Worm (Caenorhabditis elegans) whole organism, L2 larva: ENCODE data around the gene glr-7.
A peak's percentile ranks its signal among the peaks of the same experiment; 100 is the strongest.

Experiments
- C34F6.9 ChIP-seq: fragments of 150-350 bp; optimal IDR thresholded peaks from 2 replicates; lab custom pipeline; 2014; ENCODE audit warnings: missing biosample characterization, missing genetic modification characterization
- F13H6.1 ChIP-seq: sonication (generic microtip); optimal IDR thresholded peaks from 2 replicates; lab custom pipeline; 2016; ENCODE audit warnings: missing genetic modification characterization, missing compliant biosample characterization
- R02D3.7 ChIP-seq: fragments of 150-350 bp; optimal IDR thresholded peaks from 2 replicates; lab custom pipeline; 2014; ENCODE audit warnings: missing biosample characterization, missing genetic modification characterization
- Y55F3AM.14 ChIP-seq: fragments of 200-800 bp; sonication (Bioruptor generic); optimal IDR thresholded peaks from 2 replicates; lab custom pipeline; 2018; ENCODE audit warnings: mild to moderate bottlenecking, missing genetic modification characterization, missing compliant biosample characterization
- ZK546.5 ChIP-seq: sonication (generic microtip); optimal IDR thresholded peaks from 2 replicates; lab custom pipeline; 2017; ENCODE audit warnings: missing biosample characterization, missing genetic modification characterization
- aly-2 ChIP-seq: fragments of 150-350 bp; optimal IDR thresholded peaks from 2 replicates; lab custom pipeline; 2014; ENCODE audit warnings: missing biosample characterization, missing genetic modification characterization
- ama-1 ChIP-seq: fragments of 150-350 bp; optimal IDR thresholded peaks from 2 replicates; lab custom pipeline; 2018; ENCODE audit warnings: inconsistent platforms
- blmp-1 ChIP-seq: sonication (generic microtip); optimal IDR thresholded peaks from 2 replicates; lab custom pipeline; 2017; ENCODE audit warnings: missing genetic modification characterization, mild to moderate bottlenecking, missing compliant biosample characterization, antibody characterized with exemption, moderate library complexity; ENCODE audit not compliant: insufficient read depth
- crh-2 ChIP-seq: sonication (generic microtip); optimal IDR thresholded peaks from 2 replicates; lab custom pipeline; 2017; ENCODE audit warnings: missing biosample characterization, missing genetic modification characterization
- dmd-4 ChIP-seq: sonication (generic microtip); optimal IDR thresholded peaks from 2 replicates; lab custom pipeline; 2017; ENCODE audit warnings: missing biosample characterization, missing genetic modification characterization
- egl-27 ChIP-seq: sonication (generic microtip); optimal IDR thresholded peaks from 3 replicates; lab custom pipeline; 2017; ENCODE audit warnings: missing biosample characterization, missing genetic modification reagents, missing genetic modification characterization
- elt-1 ChIP-seq: fragments of 150-350 bp; optimal IDR thresholded peaks from 2 replicates; lab custom pipeline; 2014; ENCODE audit warnings: missing biosample characterization, missing genetic modification characterization
- elt-3 ChIP-seq: sonication (generic microtip); optimal IDR thresholded peaks from 2 replicates; lab custom pipeline; 2017; ENCODE audit warnings: missing biosample characterization, missing genetic modification characterization
- fos-1 ChIP-seq: fragments of 150-350 bp; optimal IDR thresholded peaks from 2 replicates; lab custom pipeline; 2014; ENCODE audit warnings: missing biosample characterization, missing genetic modification characterization
- gmeb-1 ChIP-seq: fragments of 150-350 bp; optimal IDR thresholded peaks from 2 replicates; lab custom pipeline; 2014; ENCODE audit warnings: missing biosample characterization, missing genetic modification characterization
- lin-11 ChIP-seq: fragments of 150-350 bp; sonication (generic microtip); optimal IDR thresholded peaks from 2 replicates; lab custom pipeline; 2014; ENCODE audit warnings: missing biosample characterization, missing genetic modification characterization, inconsistent platforms, mixed read lengths
- lin-39 ChIP-seq: fragments of 150-350 bp; optimal IDR thresholded peaks from 2 replicates; lab custom pipeline; 2014; ENCODE audit warnings: missing biosample characterization, missing genetic modification reagents, missing genetic modification characterization
- lsy-2 ChIP-seq, 2 experiments: fragments of 150-350 bp in 1 of 2; sonication (generic microtip) in 1 of 2; optimal IDR thresholded peaks; 2 replicates each; lab custom pipeline; 2014 to 2017; ENCODE audit warnings: missing biosample characterization in 2 of 2, missing genetic modification characterization in 2 of 2
- mab-5 ChIP-seq: fragments of 150-350 bp; optimal IDR thresholded peaks from 2 replicates; lab custom pipeline; 2014; ENCODE audit warnings: missing biosample characterization, missing genetic modification characterization
- mbf-1 ChIP-seq: sonication (generic microtip); optimal IDR thresholded peaks from 2 replicates; lab custom pipeline; 2017; ENCODE audit warnings: missing biosample characterization, missing genetic modification characterization
- mdl-1 ChIP-seq, 2 experiments: fragments of 150-350 bp in 1 of 2; sonication (generic microtip) in 1 of 2; optimal IDR thresholded peaks; 2 replicates each; lab custom pipeline; 2017; ENCODE audit warnings: missing biosample characterization in 2 of 2, missing genetic modification characterization in 2 of 2
- nhr-10 ChIP-seq: sonication (generic microtip); optimal IDR thresholded peaks from 2 replicates; lab custom pipeline; 2017; ENCODE audit warnings: missing biosample characterization, missing genetic modification characterization
- nhr-11 ChIP-seq: fragments of 150-350 bp; optimal IDR thresholded peaks from 2 replicates; lab custom pipeline; 2014; ENCODE audit warnings: missing biosample characterization, missing genetic modification characterization
- nhr-12 ChIP-seq: fragments of 150-350 bp; optimal IDR thresholded peaks from 2 replicates; lab custom pipeline; 2014; ENCODE audit warnings: missing biosample characterization, missing genetic modification characterization
- nhr-129 ChIP-seq: fragments of 150-350 bp; optimal IDR thresholded peaks from 2 replicates; lab custom pipeline; 2014; ENCODE audit warnings: missing biosample characterization, missing genetic modification characterization
- nhr-21 ChIP-seq: fragments of 150-350 bp; optimal IDR thresholded peaks from 2 replicates; lab custom pipeline; 2014; ENCODE audit warnings: missing biosample characterization, missing genetic modification characterization
- nhr-23 ChIP-seq: fragments of 150-350 bp; optimal IDR thresholded peaks from 2 replicates; lab custom pipeline; 2014; ENCODE audit warnings: missing biosample characterization, missing genetic modification reagents, missing genetic modification characterization
- nhr-237 ChIP-seq: fragments of 150-350 bp; optimal IDR thresholded peaks from 2 replicates; lab custom pipeline; 2014; ENCODE audit warnings: missing biosample characterization, missing genetic modification characterization
- nhr-25 ChIP-seq: fragments of 150-350 bp; sonication (generic microtip); optimal IDR thresholded peaks from 3 replicates; lab custom pipeline; 2014; ENCODE audit warnings: missing biosample characterization, missing genetic modification characterization
- nhr-6 ChIP-seq: fragments of 150-350 bp; optimal IDR thresholded peaks from 2 replicates; lab custom pipeline; 2014; ENCODE audit warnings: missing biosample characterization, missing genetic modification characterization
- nhr-77 ChIP-seq: fragments of 150-350 bp; optimal IDR thresholded peaks from 2 replicates; lab custom pipeline; 2014; ENCODE audit warnings: missing biosample characterization, missing genetic modification characterization
- peb-1 ChIP-seq: fragments of 150-350 bp; optimal IDR thresholded peaks from 2 replicates; lab custom pipeline; 2014; ENCODE audit warnings: missing biosample characterization, missing genetic modification characterization
- sem-4 ChIP-seq: fragments of 150-350 bp; optimal IDR thresholded peaks from 2 replicates; lab custom pipeline; 2014; ENCODE audit warnings: missing biosample characterization, missing genetic modification reagents, missing genetic modification characterization
- sma-3 ChIP-seq: sonication (generic microtip); optimal IDR thresholded peaks from 2 replicates; lab custom pipeline; 2016; ENCODE audit warnings: missing genetic modification reagents, missing genetic modification characterization, missing compliant biosample characterization
- sma-9 ChIP-seq, 2 experiments: fragments of 150-350 bp in 1 of 2; sonication (generic microtip) in 1 of 2; optimal IDR thresholded peaks; 2 replicates each; lab custom pipeline; 2014 to 2016; ENCODE audit warnings: missing genetic modification characterization in 2 of 2, mild to moderate bottlenecking in 1 of 2, missing biosample characterization in 1 of 2, missing compliant biosample characterization in 1 of 2, missing genetic modification reagents in 1 of 2, moderate library complexity in 1 of 2
- unc-55 ChIP-seq: fragments of 150-350 bp; sonication (generic microtip); optimal IDR thresholded peaks from 3 replicates; lab custom pipeline; 2014; ENCODE audit warnings: missing biosample characterization, missing genetic modification reagents, missing genetic modification characterization
- zag-1 ChIP-seq: fragments of 150-350 bp; optimal IDR thresholded peaks from 2 replicates; lab custom pipeline; 2014; ENCODE audit warnings: missing biosample characterization, missing genetic modification characterization
- ztf-1 ChIP-seq: fragments of 200-800 bp; sonication (Bioruptor generic); conservative IDR thresholded peaks from 2 replicates; pipeline ENCODE4 v1.3.6; 2022; ENCODE audit warnings: missing genetic modification characterization, missing compliant biosample characterization
- ztf-11 ChIP-seq: sonication (generic microtip); optimal IDR thresholded peaks from 2 replicates; lab custom pipeline; 2017; ENCODE audit warnings: missing biosample characterization, missing genetic modification characterization
- ztf-4 ChIP-seq: fragments of 150-350 bp; optimal IDR thresholded peaks from 2 replicates; lab custom pipeline; 2014; ENCODE audit warnings: missing biosample characterization, missing genetic modification characterization

glr-7 gene

ce11 chrX:2401883-2402282, 17.8 kb downstream of the glr-7 start, which contains the start of gene dhhc-9:
Gene dhhc-9, minus strand, starts transcription at chrX:2402036.
- peak; percentile 86 for TF ChIP-seq fos-1 (tag; lab: Kevin White, UChicago)
- TF ChIP-seq nhr-25 (tag; lab: Kevin White, UChicago), result peak; percentile 2
- TF ChIP-seq mab-5 (tag; lab: Kevin White, UChicago), result peak; percentile 15
- TF ChIP-seq sma-9 (GFP tag; optimal IDR thresholded peaks at IDR 0.05; lab: Kevin White, UChicago), result peak; percentile 77
- no peak for TF ChIP-seq sma-9 (tag; optimal IDR thresholded peaks at IDR 0.05; lab: Kevin White, UChicago)
- TF ChIP-seq zag-1, result no peak
- TF ChIP-seq lin-39 (tag; lab: Kevin White, UChicago), result no peak
- peak; percentile 35 for TF ChIP-seq unc-55 (GFP tag; lab: Kevin White, UChicago)
- no peak for TF ChIP-seq dmd-4 (tag; lab: Kevin White, UChicago)
- no peak for TF ChIP-seq ztf-4 (tag; lab: Kevin White, UChicago)
- peak in 1 of 2 experiments; percentile 58 for TF ChIP-seq lsy-2 (tag; optimal IDR thresholded peaks at IDR 0.05; lab: Kevin White, UChicago)
- TF ChIP-seq lin-11, result peak; percentile 56
- TF ChIP-seq nhr-6 (tag; lab: Kevin White, UChicago), result peak; percentile 38
- TF ChIP-seq nhr-237 (tag; lab: Kevin White, UChicago), result no peak
- no peak for TF ChIP-seq nhr-77
- no peak for TF ChIP-seq ztf-1 (GFP tag; lab: Robert Waterston, UW)
- no peak for TF ChIP-seq crh-2 (tag; lab: Kevin White, UChicago)
- peak in 1 of 2 experiments; percentile 24 for TF ChIP-seq mdl-1 (tag; optimal IDR thresholded peaks at IDR 0.05; lab: Kevin White, UChicago)
- no peak for TF ChIP-seq elt-1 (tag; lab: Kevin White, UChicago)
- no peak for TF ChIP-seq ztf-11 (tag; lab: Kevin White, UChicago)
- no peak for TF ChIP-seq ZK546.5 (tag; lab: Kevin White, UChicago)
- TF ChIP-seq sma-3 (GFP tag; lab: Kevin White, UChicago), result peak; percentile 26
- no peak for TF ChIP-seq aly-2
- TF ChIP-seq blmp-1 (tag; lab: Kevin White, UChicago), result no peak
- TF ChIP-seq elt-3 (tag; lab: Kevin White, UChicago), result no peak
- TF ChIP-seq egl-27 (tag; lab: Kevin White, UChicago), result peak; percentile 28
- TF ChIP-seq sem-4 (tag; lab: Kevin White, UChicago), result peak; percentile 22
- peak; percentile 38 for TF ChIP-seq gmeb-1 (tag; lab: Kevin White, UChicago)
- TF ChIP-seq peb-1, result no peak
- peak; percentile 49 for TF ChIP-seq C34F6.9 (tag; lab: Kevin White, UChicago)
- no peak for TF ChIP-seq nhr-21 (tag; lab: Kevin White, UChicago)
- no peak for TF ChIP-seq nhr-11 (tag; lab: Kevin White, UChicago)
- TF ChIP-seq mbf-1, result no peak
- TF ChIP-seq nhr-12 (tag; lab: Kevin White, UChicago), result no peak
- peak; percentile 65 for TF ChIP-seq nhr-129 (tag; lab: Kevin White, UChicago)
- TF ChIP-seq nhr-10 (tag; lab: Kevin White, UChicago), result no peak
- TF ChIP-seq nhr-23, result no peak
- TF ChIP-seq F13H6.1 (tag; lab: Kevin White, UChicago), result peak; percentile 86
- no peak for TF ChIP-seq R02D3.7
- TF ChIP-seq Y55F3AM.14 (GFP tag; lab: Kevin White, UChicago), result no peak
- TF ChIP-seq ama-1 (lab: Kevin White, UChicago), result no peak

ce11 chrX:2394983-2395382, 24.7 kb downstream of the glr-7 start, which contains the start of gene C43H6.6:
Gene C43H6.6, plus strand, starts transcription at chrX:2395283.
- TF ChIP-seq ztf-11 (tag; lab: Kevin White, UChicago), result no peak

DNA sequence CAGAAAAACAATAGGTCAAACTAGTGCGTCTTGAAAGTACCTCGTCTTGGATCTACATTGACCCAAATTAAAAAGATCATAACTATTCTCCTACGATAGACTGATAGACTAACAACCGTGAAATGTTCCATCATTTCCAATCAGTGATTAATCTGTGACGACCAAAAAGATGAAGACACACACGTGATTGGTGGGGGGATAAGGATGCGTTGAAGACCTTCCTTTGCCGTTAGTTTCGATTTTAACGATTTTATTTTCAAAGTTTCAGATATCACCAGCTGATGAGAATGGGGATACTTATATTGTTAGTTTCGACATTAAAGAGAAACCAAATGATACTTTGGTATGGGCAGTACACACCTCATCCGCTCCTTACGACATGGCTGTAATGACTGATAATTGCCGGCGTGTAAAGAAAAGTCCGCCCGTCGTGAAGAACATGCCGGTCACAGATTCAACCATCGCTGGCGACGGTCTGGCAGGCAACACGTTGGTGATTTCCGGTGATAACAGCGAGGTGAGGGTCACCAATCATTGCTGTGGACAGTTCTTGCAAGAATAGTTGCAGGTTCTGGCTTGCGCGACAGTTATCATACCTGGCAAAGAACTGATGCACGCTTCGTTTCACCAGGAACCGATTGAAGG, 32.6 kb downstream of the glr-7 start:
- TF ChIP-seq sma-3 (GFP tag; lab: Kevin White, UChicago) (peak; percentile 8), egl-27 (tag; lab: Kevin White, UChicago) (no peak), sma-9 (GFP tag; optimal IDR thresholded peaks at IDR 0.05; lab: Kevin White, UChicago) (peak; percentile 51), sma-9 (tag; optimal IDR thresholded peaks at IDR 0.05; lab: Kevin White, UChicago) (no peak)
